Worm (Caenorhabditis elegans): Measurements from ENCODE around the gene ppat-1.

ce11 chrIII:4659426-4659825 is 29.7 kb upstream of the ppat-1 start:
- TF ChIP-seq unc-39 (tag; optimal IDR thresholded peaks at IDR 0.05) (no peak), nhr-237 (tag; optimal IDR thresholded peaks at IDR 0.05) (no peak), ztf-11 (tag; optimal IDR thresholded peaks at IDR 0.05) (no peak), unc-62 (GFP tag; optimal IDR thresholded peaks at IDR 0.05) (no peak), sptf-1 (tag; optimal IDR thresholded peaks at IDR 0.05) (no peak)

Data from whole organism, mixed stage, embryonic.